Worm (Caenorhabditis elegans): ENCODE results near the gene clec-49.

DNA sequence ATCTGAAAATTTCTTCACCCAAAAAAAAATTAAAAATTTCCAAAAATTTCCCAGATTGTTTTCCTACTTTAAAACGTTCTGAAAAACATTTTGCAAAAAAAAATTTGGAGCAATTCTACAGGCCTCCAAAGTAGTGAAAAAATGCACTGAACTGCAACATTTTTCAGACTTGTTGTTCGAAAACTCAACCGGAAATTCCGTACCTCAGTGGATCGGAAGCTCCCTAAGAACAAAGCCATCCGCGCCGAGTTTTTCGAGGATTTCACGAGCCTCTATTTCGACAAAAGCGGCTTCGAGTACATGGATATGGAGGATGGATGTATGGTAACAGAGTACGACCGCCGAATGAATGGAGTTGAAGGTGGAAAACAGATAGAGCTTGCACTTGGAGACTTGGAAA is 12.9 kb downstream of the clec-49 start, which contains the start of gene fbxa-131:
- no peak for TF ChIP-seq ama-1 (optimal IDR thresholded peaks at IDR 0.05)
- no peak for TF ChIP-seq flt-1 (GFP tag; IDR thresholded peaks at IDR 0.05)
- TF ChIP-seq sea-1 (GFP tag; conservative IDR thresholded peaks at IDR 0.05), result no peak
- no peak for TF ChIP-seq tbx-37 (GFP tag; conservative IDR thresholded peaks at IDR 0.05)
- TF ChIP-seq B0310.2 (tag; optimal IDR thresholded peaks at IDR 0.05), result no peak
- no peak for TF ChIP-seq pes-1 (GFP tag; IDR thresholded peaks at IDR 0.05)
- TF ChIP-seq ets-7 (tag; optimal IDR thresholded peaks at IDR 0.05), result no peak
- TF ChIP-seq tbx-11 (GFP tag; IDR thresholded peaks at IDR 0.05), result no peak
- TF ChIP-seq F13C5.2 (tag; optimal IDR thresholded peaks at IDR 0.05), result no peak

All from whole organism, early embryonic.